Fruit fly (Drosophila melanogaster) whole organism, embryonic: ENCODE data around the gene CG7601.

Experiments
- ATbp ChIP-seq: fragments of 200-800 bp; sonication (Bioruptor generic); optimal IDR thresholded peaks from 2 replicates; lab custom pipeline; 2017; ENCODE audit warnings: missing biosample characterization, mild to moderate bottlenecking, missing genetic modification characterization, missing genetic modification reagents
- Abd-B ChIP-seq: fragments of 200-800 bp; sonication (Bioruptor generic); optimal IDR thresholded peaks from 2 replicates; lab custom pipeline; 2018; ENCODE audit warnings: missing biosample characterization, mild to moderate bottlenecking, missing genetic modification characterization, moderate library complexity
- Bdp1 ChIP-seq: fragments of 200-800 bp; sonication (Bioruptor generic); optimal IDR thresholded peaks from 3 replicates; lab custom pipeline; 2016; ENCODE audit warnings: missing biosample characterization, missing genetic modification characterization
- CG10209 ChIP-seq: fragments of 200-800 bp; sonication (Bioruptor generic); optimal IDR thresholded peaks from 3 replicates; lab custom pipeline; 2017; ENCODE audit warnings: missing biosample characterization, mild to moderate bottlenecking, missing genetic modification characterization, missing genetic modification reagents
- CG10267 ChIP-seq: fragments of 200-800 bp; sonication (Bioruptor generic); optimal IDR thresholded peaks from 2 replicates; lab custom pipeline; 2018; ENCODE audit warnings: missing biosample characterization, mild to moderate bottlenecking, missing genetic modification characterization, moderate library complexity
- CG10565 ChIP-seq: fragments of 200-800 bp; sonication (Bioruptor generic); optimal IDR thresholded peaks from 3 replicates; lab custom pipeline; 2016; ENCODE audit warnings: missing biosample characterization, mild to moderate bottlenecking, missing genetic modification characterization
- CG10979 ChIP-seq: fragments of 200-800 bp; sonication (Bioruptor generic); optimal IDR thresholded peaks from 2 replicates; lab custom pipeline; 2018; ENCODE audit warnings: missing biosample characterization, mild to moderate bottlenecking, missing genetic modification characterization, moderate library complexity
- CG11456 ChIP-seq: fragments of 200-800 bp; sonication (Bioruptor generic); IDR thresholded peaks from 3 replicates; pipeline ENCODE4 v1.3.6; 2022; ENCODE audit warnings: missing biosample characterization, missing genetic modification characterization
- CG14667 ChIP-seq: fragments of 200-800 bp; sonication (Bioruptor generic); IDR thresholded peaks from 2 replicates; pipeline ENCODE4 v1.3.6; 2022; ENCODE audit warnings: missing biosample characterization, missing genetic modification characterization
- CG15269 ChIP-seq: fragments of 200-800 bp; sonication (Bioruptor generic); optimal IDR thresholded peaks from 2 replicates; lab custom pipeline; 2018; ENCODE audit warnings: missing biosample characterization, mild to moderate bottlenecking, missing genetic modification characterization, moderate library complexity
- CG16813 ChIP-seq: fragments of 200-800 bp; sonication (Bioruptor generic); IDR thresholded peaks from 3 replicates; pipeline ENCODE4 v1.3.6; 2022; ENCODE audit warnings: missing biosample characterization, missing genetic modification characterization; ENCODE audit not compliant: partially characterized antibody
- CG2712 ChIP-seq: fragments of 200-800 bp; optimal IDR thresholded peaks from 3 replicates; lab custom pipeline; 2019; ENCODE audit warnings: missing biosample characterization, mild to moderate bottlenecking, missing genetic modification characterization, moderate library complexity
- CG2875 ChIP-seq: fragments of 200-800 bp; sonication (Bioruptor generic); optimal IDR thresholded peaks from 2 replicates; lab custom pipeline; 2017; ENCODE audit warnings: missing biosample characterization, mild to moderate bottlenecking, missing genetic modification characterization, missing genetic modification reagents
- CG30431 ChIP-seq: fragments of 200-800 bp; sonication (Bioruptor generic); optimal IDR thresholded peaks from 2 replicates; lab custom pipeline; 2017; ENCODE audit warnings: missing biosample characterization, missing genetic modification characterization
- CG4328 ChIP-seq: fragments of 200-800 bp; sonication (Bioruptor generic); optimal IDR thresholded peaks from 3 replicates; lab custom pipeline; 2017; ENCODE audit warnings: missing biosample characterization, missing genetic modification reagents, missing genetic modification characterization
- CG4820 ChIP-seq: fragments of 200-800 bp; sonication (Bioruptor generic); optimal IDR thresholded peaks from 3 replicates; lab custom pipeline; 2016; ENCODE audit warnings: missing biosample characterization, missing genetic modification characterization
- CG6791 ChIP-seq: fragments of 200-800 bp; sonication (Bioruptor generic); IDR thresholded peaks from 3 replicates; pipeline ENCODE4 v1.3.6; 2022; ENCODE audit warnings: missing biosample characterization, missing genetic modification characterization; ENCODE audit not compliant: partially characterized antibody
- CG7839 ChIP-seq: fragments of 200-800 bp; sonication (Bioruptor generic); optimal IDR thresholded peaks from 3 replicates; lab custom pipeline; 2018; ENCODE audit warnings: missing biosample characterization, mild to moderate bottlenecking, missing genetic modification characterization, moderate library complexity
- CG8290 ChIP-seq, 3 experiments: fragments of 200-800 bp; sonication (Bioruptor generic); optimal IDR thresholded peaks; 2 replicates each; lab custom pipeline; 2016 to 2019; ENCODE audit warnings: missing biosample characterization in 3 of 3, missing genetic modification characterization in 3 of 3, mild to moderate bottlenecking in 2 of 3, moderate library complexity in 1 of 3
- D ChIP-seq, 2 experiments: fragments of 200-800 bp in 1 of 2; fragments of >200 bp in 1 of 2; sonication (Bioruptor generic) in 1 of 2; optimal IDR thresholded peaks; 2 replicates in 1 of 2; 3 replicates in 1 of 2; lab custom pipeline; 2017; ENCODE audit warnings: mild to moderate bottlenecking in 1 of 2, missing biosample characterization in 1 of 2, missing genetic modification characterization in 1 of 2, missing genetic modification reagents in 1 of 2
- Gsc ChIP-seq: fragments of 200-800 bp; sonication (Bioruptor generic); IDR thresholded peaks from 2 replicates; pipeline ENCODE4 v1.3.6; 2022; ENCODE audit warnings: missing biosample characterization, missing genetic modification characterization
- MBD-R2 ChIP-seq: fragments of 200-800 bp; sonication (Bioruptor generic); IDR thresholded peaks from 2 replicates; pipeline ENCODE4 v1.3.6; 2022; ENCODE audit warnings: missing biosample characterization, missing genetic modification characterization
- NC2α ChIP-seq: fragments of 200-800 bp; sonication (Bioruptor generic); optimal IDR thresholded peaks from 2 replicates; lab custom pipeline; 2016; ENCODE audit warnings: missing biosample characterization, missing genetic modification characterization
- NC2β ChIP-seq: fragments of 200-800 bp; sonication (Bioruptor generic); optimal IDR thresholded peaks from 2 replicates; lab custom pipeline; 2016; ENCODE audit warnings: missing biosample characterization, missing genetic modification characterization
- Nf-YB ChIP-seq: fragments of 200-800 bp; sonication (Bioruptor generic); optimal IDR thresholded peaks from 3 replicates; lab custom pipeline; 2019; ENCODE audit warnings: missing biosample characterization, mild to moderate bottlenecking, missing genetic modification characterization, moderate library complexity
- Pdp1 ChIP-seq, 2 experiments: fragments of 200-800 bp; sonication (Bioruptor generic); optimal IDR thresholded peaks; 3 replicates each; lab custom pipeline; 2016; ENCODE audit warnings: missing biosample characterization in 2 of 2, missing genetic modification characterization in 2 of 2, mild to moderate bottlenecking in 1 of 2, moderate library complexity in 1 of 2
- Six4 ChIP-seq: fragments of 200-800 bp; sonication (Bioruptor generic); optimal IDR thresholded peaks from 2 replicates; lab custom pipeline; 2016; ENCODE audit warnings: missing biosample characterization, missing genetic modification characterization
- Vsx1 ChIP-seq: fragments of 200-800 bp; sonication (Bioruptor generic); optimal IDR thresholded peaks from 2 replicates; lab custom pipeline; 2017; ENCODE audit warnings: missing biosample characterization, mild to moderate bottlenecking, missing genetic modification characterization, missing genetic modification reagents
- ash1 ChIP-seq: fragments of 200-800 bp; sonication (Bioruptor generic); optimal IDR thresholded peaks from 2 replicates; lab custom pipeline; 2018; ENCODE audit warnings: missing biosample characterization, mild to moderate bottlenecking, missing genetic modification characterization
- az2 ChIP-seq: fragments of 200-800 bp; sonication (Bioruptor generic); optimal IDR thresholded peaks from 3 replicates; lab custom pipeline; 2016; ENCODE audit warnings: missing biosample characterization, missing genetic modification characterization
- bowl ChIP-seq: fragments of 200-800 bp; sonication (Bioruptor generic); IDR thresholded peaks from 2 replicates; pipeline ENCODE4 v1.3.6; 2022; ENCODE audit warnings: missing biosample characterization, missing genetic modification characterization
- caup ChIP-seq: fragments of 200-800 bp; sonication (Bioruptor generic); optimal IDR thresholded peaks from 3 replicates; lab custom pipeline; 2017; ENCODE audit warnings: missing biosample characterization, mild to moderate bottlenecking, missing genetic modification characterization, moderate library complexity; ENCODE audit not compliant: severe bottlenecking
- chif ChIP-seq, 2 experiments: fragments of 200-800 bp; sonication (Bioruptor generic); optimal IDR thresholded peaks; 3 replicates each; lab custom pipeline; 2016; ENCODE audit warnings: missing biosample characterization in 2 of 2, missing genetic modification characterization in 2 of 2
- dm ChIP-seq: fragments of 200-800 bp; sonication (Bioruptor generic); optimal IDR thresholded peaks from 3 replicates; lab custom pipeline; 2016; ENCODE audit warnings: missing biosample characterization, missing genetic modification characterization
- fd64A ChIP-seq: fragments of 200-800 bp; sonication (Bioruptor generic); optimal IDR thresholded peaks from 3 replicates; lab custom pipeline; 2018; ENCODE audit warnings: missing biosample characterization, mild to moderate bottlenecking, missing genetic modification characterization
- insv ChIP-seq, 2 experiments: fragments of 200-800 bp; sonication (Bioruptor generic); optimal IDR thresholded peaks; 3 replicates each; lab custom pipeline; 2016 to 2018; ENCODE audit warnings: missing biosample characterization in 2 of 2, missing genetic modification characterization in 2 of 2
- jing ChIP-seq: fragments of 200-800 bp; sonication (Bioruptor generic); optimal IDR thresholded peaks from 2 replicates; lab custom pipeline; 2018; ENCODE audit warnings: missing biosample characterization, mild to moderate bottlenecking, missing genetic modification characterization
- kni ChIP-seq: fragments of 200-800 bp; sonication (Bioruptor generic); optimal IDR thresholded peaks from 3 replicates; lab custom pipeline; 2017; ENCODE audit warnings: mild to moderate bottlenecking, missing biosample characterization, missing genetic modification reagents, missing genetic modification characterization
- lola ChIP-seq, 3 experiments: fragments of >200 bp in 2 of 3; fragments of 200-800 bp in 1 of 3; sonication (Bioruptor generic) in 1 of 3; optimal IDR thresholded peaks; 2 replicates each; lab custom pipeline; 2017 to 2019; ENCODE audit warnings: missing biosample characterization in 3 of 3, missing genetic modification characterization in 3 of 3, mild to moderate bottlenecking in 1 of 3, moderate library complexity in 1 of 3
- maf-S ChIP-seq: fragments of 200-800 bp; sonication (Bioruptor generic); optimal IDR thresholded peaks from 2 replicates; lab custom pipeline; 2016; ENCODE audit warnings: missing biosample characterization, missing genetic modification characterization
- mirr ChIP-seq: fragments of 200-800 bp; sonication (Bioruptor generic); optimal IDR thresholded peaks from 3 replicates; lab custom pipeline; 2018; ENCODE audit warnings: missing biosample characterization, mild to moderate bottlenecking, missing genetic modification characterization
- pzg ChIP-seq: fragments of 200-800 bp; sonication (Bioruptor generic); optimal IDR thresholded peaks from 3 replicates; lab custom pipeline; 2018; ENCODE audit warnings: missing biosample characterization, mild to moderate bottlenecking, missing genetic modification characterization, moderate library complexity
- seq ChIP-seq: fragments of 200-800 bp; sonication (Bioruptor generic); IDR thresholded peaks from 2 replicates; pipeline ENCODE4 v1.3.6; 2022; ENCODE audit warnings: missing biosample characterization, missing genetic modification characterization
- slp2 ChIP-seq: fragments of 200-800 bp; sonication (Bioruptor generic); optimal IDR thresholded peaks from 2 replicates; lab custom pipeline; 2016; ENCODE audit warnings: missing biosample characterization, missing genetic modification characterization
- tio ChIP-seq: fragments of 200-800 bp; sonication (Bioruptor generic); optimal IDR thresholded peaks from 2 replicates; lab custom pipeline; 2017; ENCODE audit warnings: missing biosample characterization, missing genetic modification characterization, inconsistent platforms
- trem ChIP-seq: fragments of 200-800 bp; optimal IDR thresholded peaks from 3 replicates; lab custom pipeline; 2019; ENCODE audit warnings: missing biosample characterization, mild to moderate bottlenecking, missing genetic modification characterization, moderate library complexity
- unpg ChIP-seq: fragments of 200-800 bp; sonication (Bioruptor generic); optimal IDR thresholded peaks from 3 replicates; lab custom pipeline; 2018; ENCODE audit warnings: missing biosample characterization, mild to moderate bottlenecking, missing genetic modification characterization, moderate library complexity

Gene CG7601

DNA sequence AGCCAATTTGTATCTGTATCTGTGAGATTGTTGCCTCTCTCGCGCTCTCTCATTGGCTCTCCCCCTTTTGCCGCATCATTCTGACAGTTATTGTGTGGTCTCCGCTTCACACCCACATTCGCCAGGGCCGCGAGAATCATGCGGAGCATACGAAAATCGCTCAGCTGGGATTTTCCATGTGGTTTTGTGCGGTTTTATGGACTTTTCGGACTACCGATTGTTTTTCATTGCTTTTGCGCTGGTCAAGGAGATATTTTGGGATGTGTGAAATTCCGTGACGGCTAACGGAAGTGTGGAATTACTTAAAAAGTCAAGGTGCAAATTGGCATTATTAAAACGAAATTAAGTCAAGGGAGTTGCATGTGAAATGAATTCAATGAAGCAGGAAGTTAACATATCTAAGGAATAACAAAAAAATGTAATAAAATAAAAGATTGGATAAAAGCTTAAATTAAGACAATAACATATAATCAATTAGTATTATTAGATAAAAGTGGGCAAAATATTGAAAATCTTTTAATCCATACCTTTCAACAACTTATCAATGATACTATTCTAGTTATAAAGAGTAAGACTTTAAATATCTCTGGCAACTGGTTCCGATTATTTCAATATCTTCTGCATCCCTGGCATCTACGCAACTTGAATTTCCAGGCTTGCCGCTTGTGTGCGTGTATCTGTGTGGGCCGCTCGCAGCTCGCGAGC lies 35.7 kb upstream of the CG7601 start (continued):
- TF ChIP-seq NC2α (GFP tag; lab: Kevin White, UChicago) (no peak), CG14667 (no peak), CG7839 (peak; percentile 45), CG16813 (GFP tag; lab: Robert Waterston, UW) (no peak), slp2 (GFP tag; lab: Kevin White, UChicago) (peak; percentile 13), Six4 (peak; percentile 19), kni (GFP tag; lab: Kevin White, UChicago) (no peak), CG8290 (GFP tag; optimal IDR thresholded peaks at IDR 0.05; lab: Kevin White, UChicago) (peak; percentile 34), CG8290 (tag; optimal IDR thresholded peaks at IDR 0.05; lab: Kevin White, UChicago) (peak in 1 of 2 experiments; percentile 61), CG30431 (peak; percentile 4), CG2712 (peak; percentile 27), CG4820 (GFP tag; lab: Kevin White, UChicago) (peak; percentile 33), pzg (GFP tag; lab: Kevin White, UChicago) (peak; percentile 4), CG10209 (GFP tag; lab: Kevin White, UChicago) (no peak), CG10979 (no peak), tio (GFP tag; lab: Kevin White, UChicago) (peak; percentile 62), CG10565 (GFP tag; lab: Kevin White, UChicago) (no peak), Gsc (GFP tag; lab: Robert Waterston, UW) (no peak), bowl (GFP tag; lab: Robert Waterston, UW) (no peak), jing (GFP tag; lab: Kevin White, UChicago) (no peak), CG2875 (no peak), mirr (GFP tag; lab: Kevin White, UChicago) (no peak), CG11456 (GFP tag; lab: Robert Waterston, UW) (peak; percentile 58; the same call in 2 of the 3 replicates), az2 (GFP tag; lab: Kevin White, UChicago) (peak; percentile 39), CG6791 (GFP tag; lab: Robert Waterston, UW) (peak; percentile 20; the same call in 1 of the 3 replicates), CG15269 (no peak), MBD-R2 (GFP tag; lab: Robert Waterston, UW) (no peak), Vsx1 (GFP tag; lab: Kevin White, UChicago) (no peak), lola (GFP tag; optimal IDR thresholded peaks at IDR 0.05; lab: Kevin White, UChicago) (peak in 1 of 3 experiments; percentile 69), trem (tag; lab: Kevin White, UChicago) (no peak), unpg (GFP tag; lab: Kevin White, UChicago) (no peak), D (optimal IDR thresholded peaks at IDR 0.05; lab: Kevin White, UChicago) (no peak), D (GFP tag; optimal IDR thresholded peaks at IDR 0.05; lab: Kevin White, UChicago) (peak; percentile 6), ATbp (GFP tag; lab: Kevin White, UChicago) (no peak), ash1 (GFP tag; lab: Kevin White, UChicago) (no peak), insv (GFP tag; optimal IDR thresholded peaks at IDR 0.05; lab: Kevin White, UChicago) (no peak), Pdp1 (GFP tag; optimal IDR thresholded peaks at IDR 0.05; lab: Kevin White, UChicago) (peak in 1 of 2 experiments; percentile 12), seq (GFP tag; lab: Robert Waterston, UW) (no peak), caup (GFP tag; lab: Kevin White, UChicago) (no peak), Nf-YB (GFP tag; lab: Kevin White, UChicago) (no peak), chif (GFP tag; optimal IDR thresholded peaks at IDR 0.05; lab: Kevin White, UChicago) (no peak), NC2β (no peak), dm (GFP tag; lab: Kevin White, UChicago) (no peak), CG10267 (tag; lab: Kevin White, UChicago) (peak; percentile 27), Abd-B (GFP tag; lab: Kevin White, UChicago) (peak; percentile 45), maf-S (GFP tag; lab: Kevin White, UChicago) (no peak), CG4328 (GFP tag; lab: Kevin White, UChicago) (no peak), fd64A (GFP tag; lab: Kevin White, UChicago) (no peak), Bdp1 (GFP tag; lab: Kevin White, UChicago) (no peak)
